Worm (Caenorhabditis elegans): ENCODE measurements around the gene T01B6.1.

The T01B6.1 gene

DNA sequence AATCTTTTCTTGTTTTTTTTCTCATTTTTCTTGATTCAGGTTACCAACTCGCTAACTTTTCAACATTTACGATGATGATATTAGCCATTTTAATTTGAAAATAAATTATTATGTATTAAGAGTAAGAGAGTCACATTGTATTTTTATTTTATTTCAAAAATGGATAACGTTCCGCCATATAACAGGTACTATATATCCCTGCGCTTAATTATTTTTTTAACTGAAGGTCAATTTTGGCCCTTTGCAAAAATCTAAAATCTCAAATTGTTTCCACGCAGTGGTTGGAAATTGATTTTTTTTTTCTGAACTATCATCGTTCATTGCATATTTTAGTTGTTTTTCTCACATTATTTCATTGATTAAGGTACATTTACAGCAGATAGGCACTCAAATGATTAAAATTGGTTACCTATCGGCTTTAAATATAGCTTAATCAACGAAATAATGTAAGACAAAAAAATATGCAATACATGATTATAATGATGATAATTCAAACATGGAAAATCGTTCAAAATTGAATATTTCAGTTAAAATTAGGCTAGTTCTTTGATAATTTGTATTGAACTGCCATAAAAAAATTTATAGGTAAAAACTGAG lies 29.3 kb downstream of the T01B6.1 start (continued):
- TF ChIP-seq R02D3.7 (tag; optimal IDR thresholded peaks at IDR 0.05) (no peak), dpl-1 (GFP tag; optimal IDR thresholded peaks at IDR 0.05) (peak; percentile 59), ceh-44 (GFP tag; IDR thresholded peaks at IDR 0.05) (no peak), arid-1 (GFP tag; conservative IDR thresholded peaks at IDR 0.05) (peak; percentile 60), Y75B8A.6 (GFP tag; IDR thresholded peaks at IDR 0.05) (no peak; the same call in 1 of the 2 replicates), pqm-1 (tag; optimal IDR thresholded peaks at IDR 0.05) (no peak), lin-13 (GFP tag; optimal IDR thresholded peaks at IDR 0.05) (peak; percentile 63), ZK546.5 (tag; optimal IDR thresholded peaks at IDR 0.05) (peak in 1 of 2 experiments; percentile 37), nhr-42 (GFP tag; IDR thresholded peaks at IDR 0.05) (peak; percentile 95), nhr-48 (tag; optimal IDR thresholded peaks at IDR 0.05) (peak; percentile 91), unc-130 (GFP tag; optimal IDR thresholded peaks at IDR 0.05) (no peak), nhr-77 (tag; optimal IDR thresholded peaks at IDR 0.05) (peak; percentile 99), daf-8 (GFP tag; IDR thresholded peaks at IDR 0.05) (no peak), ctbp-1 (GFP tag; IDR thresholded peaks at IDR 0.05) (peak; percentile 77), nhr-25 (tag; optimal IDR thresholded peaks at IDR 0.05; ENCODE audit: borderline replicate concordance, insufficient read depth) (peak; percentile 13), ZK337.2 (GFP tag; IDR thresholded peaks at IDR 0.05) (peak; percentile 72), tag-97 (GFP tag; IDR thresholded peaks at IDR 0.05) (0 out of 2 replicates have a peak, but pooled peaks have one; percentile 10), ceh-32 (tag; optimal IDR thresholded peaks at IDR 0.05; ENCODE audit: poor library complexity) (peak; percentile 48), mdt-29 (GFP tag; IDR thresholded peaks at IDR 0.05) (peak; percentile 44; the same call in 1 of the 2 replicates), skn-1 (tag; optimal IDR thresholded peaks at IDR 0.05) (no peak), tra-1 (GFP tag; IDR thresholded peaks at IDR 0.05) (peak; percentile 56; the same call in 1 of the 2 replicates), spr-1 (tag; optimal IDR thresholded peaks at IDR 0.05) (peak; percentile 95), lin-38 (GFP tag; IDR thresholded peaks at IDR 0.05) (peak; percentile 74), T26A8.4 (GFP tag; IDR thresholded peaks at IDR 0.05) (peak; percentile 97), php-3 (GFP tag; IDR thresholded peaks at IDR 0.05) (peak; percentile 91), unc-62 (GFP tag; optimal IDR thresholded peaks at IDR 0.05 in 1 of 2) (peak in 1 of 2 experiments; percentile 81), unc-62 (tag; optimal IDR thresholded peaks at IDR 0.05) (no peak), attf-4 (tag; optimal IDR thresholded peaks at IDR 0.05) (no peak), nhr-237 (tag; optimal IDR thresholded peaks at IDR 0.05) (peak; percentile 75), F49E8.2 (tag; optimal IDR thresholded peaks at IDR 0.05; ENCODE audit: borderline replicate concordance) (no peak), cey-2 (tag; optimal IDR thresholded peaks at IDR 0.05; ENCODE audit: borderline replicate concordance, insufficient read depth) (peak; percentile 59), rbr-2 (tag; optimal IDR thresholded peaks at IDR 0.05) (peak; percentile 96), hlh-11 (tag; optimal IDR thresholded peaks at IDR 0.05) (peak; percentile 89), mxl-2 (GFP tag; conservative IDR thresholded peaks at IDR 0.05) (no peak), daf-16 (GFP tag; optimal IDR thresholded peaks at IDR 0.05) (peak; percentile 80 to 94), daf-16 (tag; optimal IDR thresholded peaks at IDR 0.05) (peak; percentile 90), nhr-6 (tag; optimal IDR thresholded peaks at IDR 0.05) (peak; percentile 85), dmd-8 (GFP tag; IDR thresholded peaks at IDR 0.05) (no peak), vab-7 (GFP tag; IDR thresholded peaks at IDR 0.05) (peak; percentile 83), Y105C5A.15 (GFP tag; IDR thresholded peaks at IDR 0.05) (no peak), dmd-6 (GFP tag; IDR thresholded peaks at IDR 0.05) (peak; percentile 85), ceh-82 (tag; optimal IDR thresholded peaks at IDR 0.05) (peak; percentile 52), jun-1 (tag; optimal IDR thresholded peaks at IDR 0.05) (peak; percentile 94), T20F7.1 (GFP tag; optimal IDR thresholded peaks at IDR 0.05) (peak; percentile 89), hif-1 (tag; optimal IDR thresholded peaks at IDR 0.05) (peak; percentile 33 to 50), ama-1 (optimal IDR thresholded peaks at IDR 0.05) (no peak), zip-11 (GFP tag; IDR thresholded peaks at IDR 0.05) (no peak), unc-39 (tag; optimal IDR thresholded peaks at IDR 0.05) (no peak), lin-39 (tag; optimal IDR thresholded peaks at IDR 0.05) (no peak), madf-5 (GFP tag; IDR thresholded peaks at IDR 0.05) (no peak), nhr-76 (tag; optimal IDR thresholded peaks at IDR 0.05) (peak; percentile 67)

Data from whole organism, L4 larva.